Fruit fly (Drosophila melanogaster): Measurements from ENCODE around the gene Pyroxd1.

Gene Pyroxd1

dm6 chr2L:20078880-20079279 lies 12.4 kb upstream of the Pyroxd1 start (continued):
- TF ChIP-seq eyg (GFP tag; optimal IDR thresholded peaks at IDR 0.05) (peak; percentile 50), CG12942 (GFP tag; optimal IDR thresholded peaks at IDR 0.05) (no peak), Xrp1 (GFP tag; IDR thresholded peaks at IDR 0.05) (0 out of 2 replicates have a peak, but pooled peaks have one; percentile 25), Bteb2 (GFP tag; optimal IDR thresholded peaks at IDR 0.05) (no peak), rib (GFP tag; IDR thresholded peaks at IDR 0.05) (0 out of 2 replicates have a peak, but pooled peaks have one; percentile 35), Ptx1 (GFP tag; IDR thresholded peaks at IDR 0.05) (peak; percentile 33; the same call in 1 of the 2 replicates), Hr51 (GFP tag; optimal IDR thresholded peaks at IDR 0.05) (peak in 1 of 2 experiments; percentile 5), CG9727 (GFP tag; optimal IDR thresholded peaks at IDR 0.05) (peak; percentile 38), CG8944 (GFP tag; optimal IDR thresholded peaks at IDR 0.05) (peak; percentile 22), Hmr (GFP tag; optimal IDR thresholded peaks at IDR 0.05) (peak; percentile 44), CG10654 (GFP tag; optimal IDR thresholded peaks at IDR 0.05) (no peak), CG11504 (tag; optimal IDR thresholded peaks at IDR 0.05) (peak; percentile 23), CG14441 (GFP tag; IDR thresholded peaks at IDR 0.05) (peak; percentile 56; the same call in 1 of the 2 replicates), en (GFP tag; optimal IDR thresholded peaks at IDR 0.05) (peak; percentile 12), sisA (GFP tag; IDR thresholded peaks at IDR 0.05) (peak; percentile 21; the same call in 1 of the 2 replicates), Hr78 (GFP tag; optimal IDR thresholded peaks at IDR 0.05) (peak in 1 of 2 experiments; percentile 16), CG6175 (GFP tag; IDR thresholded peaks at IDR 0.05) (peak; percentile 50; the same call in 1 of the 3 replicates), H15 (GFP tag; IDR thresholded peaks at IDR 0.05) (0 out of 3 replicates have a peak, but pooled peaks have one; percentile 26), E2f1 (GFP tag; IDR thresholded peaks at IDR 0.05) (peak; percentile 43; the same call in 1 of the 2 replicates), Dip3 (GFP tag; optimal IDR thresholded peaks at IDR 0.05) (peak; percentile 46), Trl (optimal IDR thresholded peaks at IDR 0.05) (no peak), Trl (GFP tag; optimal IDR thresholded peaks at IDR 0.05) (peak; percentile 31), CG32772 (GFP tag; IDR thresholded peaks at IDR 0.05) (peak; percentile 22; the same call in 1 of the 2 replicates), CG18599 (GFP tag; optimal IDR thresholded peaks at IDR 0.05) (peak; percentile 57), bab2 (GFP tag; optimal IDR thresholded peaks at IDR 0.05) (peak; percentile 10), grau (tag; optimal IDR thresholded peaks at IDR 0.05) (no peak), CG10209 (GFP tag; optimal IDR thresholded peaks at IDR 0.05) (peak; percentile 7), sug (tag; optimal IDR thresholded peaks at IDR 0.05) (peak; percentile 47), CG10979 (tag; optimal IDR thresholded peaks at IDR 0.05) (no peak), Fer1 (GFP tag; optimal IDR thresholded peaks at IDR 0.05) (peak; percentile 1), CG16779 (GFP tag; IDR thresholded peaks at IDR 0.05) (no peak), grn (GFP tag; optimal IDR thresholded peaks at IDR 0.05) (peak; percentile 41), CG8290 (GFP tag; optimal IDR thresholded peaks at IDR 0.05) (no peak), CG8290 (tag; optimal IDR thresholded peaks at IDR 0.05) (peak in 1 of 2 experiments; percentile 50), gem (tag; optimal IDR thresholded peaks at IDR 0.05) (peak; percentile 37), Taf1 (GFP tag; IDR thresholded peaks at IDR 0.05) (0 out of 2 replicates have a peak, but pooled peaks have one; percentile 22), fd96Cb (tag; optimal IDR thresholded peaks at IDR 0.05) (peak; percentile 9), ind (GFP tag; optimal IDR thresholded peaks at IDR 0.05) (peak; percentile 34), emc (GFP tag; optimal IDR thresholded peaks at IDR 0.05) (peak; percentile 22), tgo (GFP tag; IDR thresholded peaks at IDR 0.05) (0 out of 3 replicates have a peak, but pooled peaks have one; percentile 21), CG13775 (GFP tag; optimal IDR thresholded peaks at IDR 0.05) (peak; percentile 22), ems (GFP tag; optimal IDR thresholded peaks at IDR 0.05) (peak; percentile 10), CG4404 (GFP tag; IDR thresholded peaks at IDR 0.05) (0 out of 2 replicates have a peak, but pooled peaks have one; percentile 29), lilli (GFP tag; optimal IDR thresholded peaks at IDR 0.05) (peak; percentile 15), ftz-f1 (GFP tag; optimal IDR thresholded peaks at IDR 0.05) (peak; percentile 24), gce (GFP tag; IDR thresholded peaks at IDR 0.05) (no peak), slbo (GFP tag; IDR thresholded peaks at IDR 0.05) (peak; percentile 33; the same call in 1 of the 2 replicates), CG15514 (GFP tag; optimal IDR thresholded peaks at IDR 0.05) (peak; percentile 21), Rfx (GFP tag; IDR thresholded peaks at IDR 0.05) (peak; percentile 58), pho (GFP tag; optimal IDR thresholded peaks at IDR 0.05) (peak; percentile 56), CG6813 (GFP tag; optimal IDR thresholded peaks at IDR 0.05) (no peak)
